Fruit fly (Drosophila melanogaster) whole organism, adult: ENCODE results near the gene HDAC11.

Source experiments
- CG11617 ChIP-seq: fragments of 200-800 bp; sonication (Bioruptor generic); optimal IDR thresholded peaks from 2 replicates; lab custom pipeline; 2017; ENCODE audit warnings: mild to moderate bottlenecking, missing biosample characterization, missing genetic modification reagents, missing genetic modification characterization
- CG12768 ChIP-seq: fragments of 200-800 bp; sonication (Bioruptor generic); optimal IDR thresholded peaks from 2 replicates; lab custom pipeline; 2017; ENCODE audit warnings: missing biosample characterization, missing genetic modification characterization, mild to moderate bottlenecking, moderate library complexity, missing genetic modification reagents
- CG14711 ChIP-seq: fragments of 200-800 bp; sonication (Bioruptor generic); optimal IDR thresholded peaks from 2 replicates; lab custom pipeline; 2018; ENCODE audit warnings: missing biosample characterization, mild to moderate bottlenecking, missing genetic modification characterization, moderate library complexity
- CG1620 ChIP-seq: fragments of 200-800 bp; sonication (Bioruptor generic); optimal IDR thresholded peaks from 2 replicates; lab custom pipeline; 2016; ENCODE audit warnings: missing biosample characterization, missing genetic modification characterization
- CG33017 ChIP-seq: fragments of 200-800 bp; sonication (Bioruptor generic); optimal IDR thresholded peaks from 2 replicates; lab custom pipeline; 2018; ENCODE audit warnings: missing biosample characterization, mild to moderate bottlenecking, missing genetic modification characterization, moderate library complexity
- CG5204 ChIP-seq: fragments of 200-800 bp; sonication (Bioruptor generic); optimal IDR thresholded peaks from 2 replicates; lab custom pipeline; 2016; ENCODE audit warnings: missing biosample characterization, missing genetic modification characterization
- CG7045 ChIP-seq: fragments of 200-800 bp; sonication (Bioruptor generic); optimal IDR thresholded peaks from 2 replicates; lab custom pipeline; 2017; ENCODE audit warnings: missing biosample characterization, mild to moderate bottlenecking, missing genetic modification characterization
- CG7101 ChIP-seq: fragments of 200-800 bp; sonication (Bioruptor generic); optimal IDR thresholded peaks from 2 replicates; lab custom pipeline; 2018; ENCODE audit warnings: missing biosample characterization, mild to moderate bottlenecking, missing genetic modification characterization, moderate library complexity
- Clk ChIP-seq: fragments of 200-800 bp; sonication (Bioruptor generic); optimal IDR thresholded peaks from 2 replicates; lab custom pipeline; 2017; ENCODE audit warnings: missing biosample characterization, missing genetic modification characterization
- Crg-1 ChIP-seq: fragments of 200-800 bp; sonication (Bioruptor generic); optimal IDR thresholded peaks from 2 replicates; lab custom pipeline; 2016; ENCODE audit warnings: missing biosample characterization, missing genetic modification characterization
- Hr96 ChIP-seq: fragments of 200-800 bp; sonication (Bioruptor generic); optimal IDR thresholded peaks from 2 replicates; lab custom pipeline; 2016; ENCODE audit warnings: missing biosample characterization, missing genetic modification characterization
- Mnt ChIP-seq: fragments of 200-800 bp; sonication (Bioruptor generic); optimal IDR thresholded peaks from 2 replicates; lab custom pipeline; 2016; ENCODE audit warnings: missing biosample characterization, mild to moderate bottlenecking, missing genetic modification characterization
- bab1 ChIP-seq: fragments of 200-800 bp; sonication (Bioruptor generic); optimal IDR thresholded peaks from 3 replicates; lab custom pipeline; 2019; ENCODE audit warnings: missing biosample characterization, mild to moderate bottlenecking, missing genetic modification characterization, moderate library complexity
- cic ChIP-seq: fragments of 200-800 bp; sonication (Bioruptor generic); optimal IDR thresholded peaks from 2 replicates; lab custom pipeline; 2017; ENCODE audit warnings: missing biosample characterization, mild to moderate bottlenecking, missing genetic modification characterization, moderate library complexity
- cnc ChIP-seq, 2 experiments: fragments of >200 bp; optimal IDR thresholded peaks; 2 replicates each; lab custom pipeline; 2017
- kay ChIP-seq: fragments of 200-800 bp; sonication (Bioruptor generic); peaks from one replicate; lab custom pipeline; 2016; ENCODE audit warnings: missing biosample characterization, missing genetic modification characterization, borderline replicate concordance
- ovo ChIP-seq: fragments of 200-800 bp; sonication (Bioruptor generic); optimal IDR thresholded peaks from 2 replicates; lab custom pipeline; 2016; ENCODE audit warnings: missing biosample characterization, missing genetic modification characterization
- pad ChIP-seq: fragments of 200-800 bp; sonication (Bioruptor generic); optimal IDR thresholded peaks from 3 replicates; lab custom pipeline; 2017; ENCODE audit warnings: missing biosample characterization, missing genetic modification characterization, mild to moderate bottlenecking, moderate library complexity, missing genetic modification reagents
- tj ChIP-seq: fragments of 200-800 bp; sonication (Bioruptor generic); optimal IDR thresholded peaks from 3 replicates; lab custom pipeline; 2017; ENCODE audit warnings: missing biosample characterization, mild to moderate bottlenecking, missing genetic modification characterization, moderate library complexity
- toe ChIP-seq: fragments of 200-800 bp; sonication (Bioruptor generic); optimal IDR thresholded peaks from 2 replicates; lab custom pipeline; 2016; ENCODE audit warnings: missing biosample characterization, missing genetic modification characterization

Gene HDAC11

DNA sequence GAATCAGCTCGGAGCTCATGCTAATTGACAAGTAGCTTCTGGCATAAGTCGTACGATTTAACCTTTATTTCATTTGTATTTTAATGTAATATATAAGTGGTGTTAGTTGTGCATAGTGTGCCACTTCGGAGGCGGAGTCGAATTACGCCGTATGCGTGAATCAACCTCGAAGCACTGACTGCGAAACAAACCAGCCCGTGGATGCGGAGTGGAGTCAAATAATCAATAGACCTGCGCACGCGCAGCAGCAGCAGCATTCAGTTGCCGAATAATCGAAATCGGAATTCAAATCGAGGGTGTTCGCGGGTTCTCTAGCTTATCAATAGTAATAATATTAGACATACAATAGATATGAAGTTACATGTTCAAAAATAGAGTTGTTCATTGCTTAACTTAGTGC lies 27.8 kb downstream of the HDAC11 start, which contains the start of gene RabX4:
RabX4 (minus strand) TSS at position 176 of the 400 bp plus-strand sequence.
- TF ChIP-seq bab1 (GFP tag; lab: Kevin White, UChicago), result no peak
- TF ChIP-seq kay (GFP tag; lab: Kevin White, UChicago), result peak; percentile 35
- no peak for TF ChIP-seq Hr96 (GFP tag; lab: Kevin White, UChicago)
- TF ChIP-seq CG33017 (tag; lab: Kevin White, UChicago), result no peak
- TF ChIP-seq toe (GFP tag; lab: Kevin White, UChicago), result no peak
- no peak for TF ChIP-seq pad (GFP tag; lab: Kevin White, UChicago)
- no peak for TF ChIP-seq CG11617

- no peak for TF ChIP-seq CG5204 (GFP tag; lab: Kevin White, UChicago)
Observed at dm6 chr3R:24825548-24825947, 30.5 kb downstream of the HDAC11 start, which contains the start of gene niki. TSS of gene niki (minus strand) at chr3R:24825648.

DNA sequence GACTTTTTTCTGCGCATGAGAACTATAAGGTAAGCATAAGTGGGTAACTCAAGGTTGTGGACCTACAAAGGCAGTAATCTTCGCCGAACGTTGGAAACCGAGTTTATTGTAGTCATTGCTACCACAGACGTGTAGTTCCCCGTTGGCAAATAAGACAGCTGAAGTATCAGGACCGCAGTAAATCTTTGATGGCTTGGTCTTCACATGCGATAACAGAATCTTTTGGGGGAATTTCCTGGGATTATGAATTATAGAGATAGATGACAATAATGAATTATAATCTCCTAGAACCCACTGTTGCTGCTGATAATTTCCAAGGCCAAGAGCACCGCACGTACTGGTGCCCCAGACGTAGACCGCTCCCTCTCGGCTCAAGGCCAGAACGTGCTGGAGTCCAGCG lies 33.0 kb downstream of the HDAC11 start:
- TF ChIP-seq Crg-1 (no peak), toe (GFP tag; lab: Kevin White, UChicago) (no peak), tj (GFP tag; lab: Kevin White, UChicago) (no peak), CG7101 (tag; lab: Kevin White, UChicago) (no peak), bab1 (GFP tag; lab: Kevin White, UChicago) (no peak), Hr96 (GFP tag; lab: Kevin White, UChicago) (no peak), Mnt (no peak), kay (GFP tag; lab: Kevin White, UChicago) (no peak), CG33017 (tag; lab: Kevin White, UChicago) (no peak), cic (GFP tag; lab: Kevin White, UChicago) (no peak), pad (GFP tag; lab: Kevin White, UChicago) (no peak), CG7045 (GFP tag; lab: Kevin White, UChicago) (no peak), cnc (optimal IDR thresholded peaks at IDR 0.05; lab: Kevin White, UChicago) (no peak)

dm6 chr3R:24816993-24817854 lies 38.8 kb downstream of the HDAC11 start, which contains the start of the genes CG5808 and Saf-B:
TSS of gene CG5808 (minus strand) at chr3R:24817007.
TSS of gene Saf-B (plus strand) at chr3R:24817464.
- TF ChIP-seq CG14711 (tag; lab: Kevin White, UChicago) (peak; percentile 44), toe (GFP tag; lab: Kevin White, UChicago) (no peak), tj (GFP tag; lab: Kevin White, UChicago) (peak; percentile 5), CG1620 (GFP tag; lab: Kevin White, UChicago) (peak; percentile 53), CG12768 (GFP tag; lab: Kevin White, UChicago) (peak; percentile 38), CG11617 (peak; percentile 45)

dm6 chr3R:24813637-24814301 lies 42.3 kb downstream of the HDAC11 start, which contains the start of the genes lili and CG34150:
TSS of gene lili (minus strand) at chr3R:24814012.
TSS of gene CG34150 (plus strand) at chr3R:24814262.
- TF ChIP-seq cnc (optimal IDR thresholded peaks at IDR 0.05; lab: Kevin White, UChicago) (no peak), CG33017 (tag; lab: Kevin White, UChicago) (peak; percentile 60), pad (GFP tag; lab: Kevin White, UChicago) (peak; percentile 40), tj (GFP tag; lab: Kevin White, UChicago) (peak; percentile 46), CG5204 (GFP tag; lab: Kevin White, UChicago) (peak; percentile 83), toe (GFP tag; lab: Kevin White, UChicago) (peak; percentile 93), CG12768 (GFP tag; lab: Kevin White, UChicago) (peak; percentile 51), Hr96 (GFP tag; lab: Kevin White, UChicago) (peak; percentile 80), CG7045 (GFP tag; lab: Kevin White, UChicago) (peak; percentile 58), Mnt (peak; percentile 67), CG1620 (GFP tag; lab: Kevin White, UChicago) (peak; percentile 78), Clk (GFP tag; lab: Kevin White, UChicago) (no peak), CG7101 (tag; lab: Kevin White, UChicago) (peak; percentile 84), CG11617 (peak; percentile 79), cic (GFP tag; lab: Kevin White, UChicago) (no peak), Crg-1 (peak; percentile 60), CG14711 (tag; lab: Kevin White, UChicago) (peak; percentile 98), ovo (GFP tag; lab: Kevin White, UChicago) (peak; percentile 67), bab1 (GFP tag; lab: Kevin White, UChicago) (peak; percentile 86), kay (GFP tag; lab: Kevin White, UChicago) (no peak)
